Fruit fly (Drosophila melanogaster): ENCODE results near the gene dtr.

The dtr gene

dm6 chr2L:21324438-21324890 lies 36.6 kb upstream of the dtr start (continued):
- TF ChIP-seq Sry-β (GFP tag; optimal IDR thresholded peaks at IDR 0.05) = no peak
- TF ChIP-seq Mrtf (GFP tag; IDR thresholded peaks at IDR 0.05) = no peak
- TF ChIP-seq tio (GFP tag; optimal IDR thresholded peaks at IDR 0.05) = no peak
- no peak for TF ChIP-seq CG9797 (GFP tag; optimal IDR thresholded peaks at IDR 0.05)
- TF ChIP-seq zfh1 (GFP tag; IDR thresholded peaks at IDR 0.05) = no peak
- TF ChIP-seq CG17612 (GFP tag; IDR thresholded peaks at IDR 0.05) = no peak
- no peak for TF ChIP-seq CG30431 (GFP tag; optimal IDR thresholded peaks at IDR 0.05)
- no peak for TF ChIP-seq Atf6 (GFP tag; IDR thresholded peaks at IDR 0.05)
- TF ChIP-seq CG11560 (tag; IDR thresholded peaks at IDR 0.05) = no peak
- no peak for TF ChIP-seq CG11723 (GFP tag; optimal IDR thresholded peaks at IDR 0.05)
- no peak for TF ChIP-seq CG11695 (GFP tag; IDR thresholded peaks at IDR 0.05)
- no peak for TF ChIP-seq zf30C (GFP tag; optimal IDR thresholded peaks at IDR 0.05)
- no peak for TF ChIP-seq CG3281 (GFP tag; optimal IDR thresholded peaks at IDR 0.05)
- no peak for TF ChIP-seq CG1024 (GFP tag; IDR thresholded peaks at IDR 0.05)
- no peak for TF ChIP-seq crc (GFP tag; optimal IDR thresholded peaks at IDR 0.05)
- TF ChIP-seq tgo (GFP tag; IDR thresholded peaks at IDR 0.05) = no peak
- no peak for TF ChIP-seq lmd (GFP tag; IDR thresholded peaks at IDR 0.05)
- no peak for TF ChIP-seq Ada2b (GFP tag; IDR thresholded peaks at IDR 0.05)
- TF ChIP-seq fd3F (GFP tag; optimal IDR thresholded peaks at IDR 0.05) = no peak
- peak; percentile 39; the same call in 1 of the 2 replicates for TF ChIP-seq sob (GFP tag; IDR thresholded peaks at IDR 0.05)
- TF ChIP-seq odd (GFP tag; optimal IDR thresholded peaks at IDR 0.05) = no peak
- no peak for TF ChIP-seq CG3407 (GFP tag; optimal IDR thresholded peaks at IDR 0.05)
- TF ChIP-seq tap (tag; optimal IDR thresholded peaks at IDR 0.05) = peak; percentile 65
- TF ChIP-seq knrl (GFP tag; IDR thresholded peaks at IDR 0.05; ENCODE audit: partially characterized antibody) = no peak
- no peak for TF ChIP-seq dan (GFP tag; IDR thresholded peaks at IDR 0.05)
- TF ChIP-seq crp (GFP tag; optimal IDR thresholded peaks at IDR 0.05) = no peak
- TF ChIP-seq CG1529 (GFP tag; optimal IDR thresholded peaks at IDR 0.05) = peak; percentile 1
- no peak for TF ChIP-seq CG6683 (GFP tag; optimal IDR thresholded peaks at IDR 0.05)
- TF ChIP-seq z (GFP tag; IDR thresholded peaks at IDR 0.05) = no peak
- TF ChIP-seq ash1 (GFP tag; optimal IDR thresholded peaks at IDR 0.05) = no peak
- no peak for TF ChIP-seq Lhr (GFP tag; optimal IDR thresholded peaks at IDR 0.05)
- TF ChIP-seq dimm (GFP tag; IDR thresholded peaks at IDR 0.05) = no peak
- TF ChIP-seq org-1 (GFP tag; optimal IDR thresholded peaks at IDR 0.05) = no peak
- TF ChIP-seq croc (GFP tag; conservative IDR thresholded peaks at IDR 0.05) = no peak
- TF ChIP-seq jumu (GFP tag; optimal IDR thresholded peaks at IDR 0.05) = no peak
- no peak for TF ChIP-seq cad (GFP tag; optimal IDR thresholded peaks at IDR 0.05)
- no peak for TF ChIP-seq CG10654 (GFP tag; optimal IDR thresholded peaks at IDR 0.05)
- no peak for TF ChIP-seq sqz (GFP tag; optimal IDR thresholded peaks at IDR 0.05)
- TF ChIP-seq en (GFP tag; optimal IDR thresholded peaks at IDR 0.05) = no peak
- no peak for TF ChIP-seq HLH54F (GFP tag; optimal IDR thresholded peaks at IDR 0.05)
- TF ChIP-seq pb (GFP tag; optimal IDR thresholded peaks at IDR 0.05) = no peak
- no peak for TF ChIP-seq hkb (optimal IDR thresholded peaks at IDR 0.05)
- no peak for TF ChIP-seq hkb (GFP tag; IDR thresholded peaks at IDR 0.05)
- TF ChIP-seq vfl (GFP tag; optimal IDR thresholded peaks at IDR 0.05) = no peak
- TF ChIP-seq Opbp (GFP tag; IDR thresholded peaks at IDR 0.05; ENCODE audit: partially characterized antibody) = no peak
- no peak for TF ChIP-seq CG6813 (GFP tag; optimal IDR thresholded peaks at IDR 0.05)
- TF ChIP-seq dmrt99B (tag; optimal IDR thresholded peaks at IDR 0.05) = no peak
- no peak for TF ChIP-seq sr (GFP tag; IDR thresholded peaks at IDR 0.05)
- TF ChIP-seq bcd (GFP tag; optimal IDR thresholded peaks at IDR 0.05) = no peak
- no peak for TF ChIP-seq ERR (GFP tag; optimal IDR thresholded peaks at IDR 0.05)
- no peak for TF ChIP-seq CG11398 (GFP tag; optimal IDR thresholded peaks at IDR 0.05)
- TF ChIP-seq nerfin-1 (tag; optimal IDR thresholded peaks at IDR 0.05) = peak; percentile 10
- no peak for TF ChIP-seq Nf-YA (GFP tag; IDR thresholded peaks at IDR 0.05)
